Fruit fly (Drosophila melanogaster) whole organism, embryonic: Measurements from ENCODE around the gene ph-p.

Experiments
- CG10147 ChIP-seq: fragments of 200-800 bp; sonication (Bioruptor generic); optimal IDR thresholded peaks from 2 replicates; lab custom pipeline; 2019; ENCODE audit warnings: missing biosample characterization, mild to moderate bottlenecking, missing genetic modification characterization, moderate library complexity
- CG10209 ChIP-seq: fragments of 200-800 bp; sonication (Bioruptor generic); optimal IDR thresholded peaks from 3 replicates; lab custom pipeline; 2017; ENCODE audit warnings: missing biosample characterization, mild to moderate bottlenecking, missing genetic modification characterization, missing genetic modification reagents
- CG10274 ChIP-seq: fragments of 200-800 bp; sonication (Bioruptor generic); optimal IDR thresholded peaks from 3 replicates; lab custom pipeline; 2017; ENCODE audit warnings: missing biosample characterization, mild to moderate bottlenecking, missing genetic modification characterization
- CG10366 ChIP-seq: fragments of 200-800 bp; sonication (Bioruptor generic); IDR thresholded peaks from 2 replicates; pipeline ENCODE4 v1.3.6; 2022; ENCODE audit warnings: missing biosample characterization, missing genetic modification characterization
- CG11696 ChIP-seq: fragments of 200-800 bp; sonication (Bioruptor generic); IDR thresholded peaks from 2 replicates; pipeline ENCODE4 v1.3.6; 2022; ENCODE audit warnings: missing biosample characterization, missing genetic modification characterization
- CG12071 ChIP-seq: fragments of 200-800 bp; sonication (Bioruptor generic); optimal IDR thresholded peaks from 3 replicates; lab custom pipeline; 2018; ENCODE audit warnings: missing biosample characterization, mild to moderate bottlenecking, missing genetic modification characterization
- CG13287 ChIP-seq: fragments of 200-800 bp; sonication (Bioruptor generic); IDR thresholded peaks from 2 replicates; pipeline ENCODE4 v1.3.6; 2022; ENCODE audit warnings: missing biosample characterization, missing genetic modification characterization; ENCODE audit not compliant: partially characterized antibody
- CG13296 ChIP-seq: fragments of 200-800 bp; sonication (Bioruptor generic); optimal IDR thresholded peaks from 3 replicates; lab custom pipeline; 2018; ENCODE audit warnings: missing biosample characterization, mild to moderate bottlenecking, missing genetic modification characterization
- CG14965 ChIP-seq: fragments of 200-800 bp; sonication (Bioruptor generic); optimal IDR thresholded peaks from 2 replicates; lab custom pipeline; 2016; ENCODE audit warnings: missing biosample characterization, missing genetic modification characterization, borderline replicate concordance
- CG17359 ChIP-seq: fragments of 200-800 bp; sonication (Bioruptor generic); optimal IDR thresholded peaks from 3 replicates; lab custom pipeline; 2018; ENCODE audit warnings: missing biosample characterization, mild to moderate bottlenecking, missing genetic modification characterization, moderate library complexity
- CG18262 ChIP-seq: fragments of 200-800 bp; optimal IDR thresholded peaks from 3 replicates; lab custom pipeline; 2019; ENCODE audit warnings: missing biosample characterization, mild to moderate bottlenecking, missing genetic modification characterization, moderate library complexity
- CG18619 ChIP-seq: fragments of 200-800 bp; sonication (Bioruptor generic); optimal IDR thresholded peaks from 3 replicates; lab custom pipeline; 2017; ENCODE audit warnings: missing biosample characterization, mild to moderate bottlenecking, missing genetic modification characterization
- CG2116 ChIP-seq: fragments of 200-800 bp; sonication (Bioruptor generic); optimal IDR thresholded peaks from 3 replicates; lab custom pipeline; 2018; ENCODE audit warnings: missing biosample characterization, mild to moderate bottlenecking, missing genetic modification characterization
- CG2129 ChIP-seq: fragments of 200-800 bp; sonication (Bioruptor generic); IDR thresholded peaks from 2 replicates; pipeline ENCODE4 v1.3.6; 2022; ENCODE audit warnings: missing biosample characterization, missing genetic modification characterization; ENCODE audit not compliant: partially characterized antibody
- CG2199 ChIP-seq: fragments of 200-800 bp; sonication (Bioruptor generic); IDR thresholded peaks from 3 replicates; pipeline ENCODE4 v1.3.6; 2022; ENCODE audit warnings: missing biosample characterization, missing genetic modification characterization
- CG2889 ChIP-seq: fragments of 200-800 bp; sonication (Bioruptor generic); IDR thresholded peaks from 3 replicates; pipeline ENCODE4 v1.3.6; 2022; ENCODE audit warnings: missing biosample characterization, missing genetic modification characterization
- CG30020 ChIP-seq: fragments of 200-800 bp; optimal IDR thresholded peaks from 2 replicates; lab custom pipeline; 2019; ENCODE audit warnings: missing biosample characterization, mild to moderate bottlenecking, missing genetic modification characterization, moderate library complexity
- CG30403 ChIP-seq: fragments of 200-800 bp; sonication (Bioruptor generic); optimal IDR thresholded peaks from 3 replicates; lab custom pipeline; 2016; ENCODE audit warnings: missing biosample characterization, missing genetic modification characterization
- CG31224 ChIP-seq: fragments of 200-800 bp; sonication (Bioruptor generic); IDR thresholded peaks from 2 replicates; pipeline ENCODE4 v1.3.6; 2022; ENCODE audit warnings: missing biosample characterization, missing genetic modification characterization
- CG31441 ChIP-seq: fragments of 200-800 bp; sonication (Bioruptor generic); IDR thresholded peaks from 2 replicates; pipeline ENCODE4 v1.3.6; 2022; ENCODE audit warnings: missing biosample characterization, missing genetic modification characterization
- CG3847 ChIP-seq: fragments of 200-800 bp; sonication (Bioruptor generic); IDR thresholded peaks from 2 replicates; pipeline ENCODE4 v1.3.6; 2022; ENCODE audit warnings: missing biosample characterization, missing genetic modification characterization
- CG4360 ChIP-seq: fragments of 200-800 bp; sonication (Bioruptor generic); IDR thresholded peaks from 2 replicates; pipeline ENCODE4 v1.3.6; 2022; ENCODE audit warnings: missing biosample characterization, missing genetic modification characterization
- CG6791 ChIP-seq: fragments of 200-800 bp; sonication (Bioruptor generic); IDR thresholded peaks from 3 replicates; pipeline ENCODE4 v1.3.6; 2022; ENCODE audit warnings: missing biosample characterization, missing genetic modification characterization; ENCODE audit not compliant: partially characterized antibody
- CG6854 ChIP-seq: fragments of 200-800 bp; sonication (Bioruptor generic); optimal IDR thresholded peaks from 3 replicates; lab custom pipeline; 2017; ENCODE audit warnings: missing biosample characterization, mild to moderate bottlenecking, missing genetic modification characterization
- CG7556 ChIP-seq: fragments of 200-800 bp; sonication (Bioruptor generic); optimal IDR thresholded peaks from 2 replicates; lab custom pipeline; 2017; ENCODE audit warnings: missing biosample characterization, mild to moderate bottlenecking, missing genetic modification characterization
- CG7963 ChIP-seq: fragments of 200-800 bp; sonication (Bioruptor generic); IDR thresholded peaks from 3 replicates; pipeline ENCODE4 v1.3.6; 2022; ENCODE audit warnings: missing biosample characterization, missing genetic modification characterization; ENCODE audit not compliant: partially characterized antibody
- Dip2 ChIP-seq: fragments of 200-800 bp; sonication (Bioruptor generic); IDR thresholded peaks from 2 replicates; pipeline ENCODE4 v1.3.6; 2022; ENCODE audit warnings: missing biosample characterization, missing genetic modification characterization
- Dll ChIP-seq: fragments of 200-800 bp; sonication (Bioruptor generic); IDR thresholded peaks from 4 replicates; pipeline ENCODE4 v1.3.6; 2022; ENCODE audit warnings: missing biosample characterization, missing genetic modification characterization; ENCODE audit not compliant: partially characterized antibody
- HLH3B ChIP-seq: fragments of 200-800 bp; sonication (Bioruptor generic); IDR thresholded peaks from 2 replicates; pipeline ENCODE4 v1.3.6; 2022; ENCODE audit warnings: missing biosample characterization, missing genetic modification characterization
- Hmx ChIP-seq: fragments of 200-800 bp; sonication (Bioruptor generic); optimal IDR thresholded peaks from 2 replicates; lab custom pipeline; 2016; ENCODE audit warnings: missing biosample characterization, missing genetic modification characterization
- Lpt ChIP-seq: fragments of >200 bp; optimal IDR thresholded peaks from 2 replicates; lab custom pipeline; 2018; ENCODE audit warnings: missing biosample characterization, missing genetic modification characterization
- MTF-1 ChIP-seq: fragments of 200-800 bp; sonication (Bioruptor generic); optimal IDR thresholded peaks from 2 replicates; lab custom pipeline; 2018; ENCODE audit warnings: missing biosample characterization, mild to moderate bottlenecking, missing genetic modification characterization, borderline replicate concordance
- Myb ChIP-seq: fragments of 200-800 bp; sonication (Bioruptor generic); optimal IDR thresholded peaks from 2 replicates; lab custom pipeline; 2016; ENCODE audit warnings: missing biosample characterization, missing genetic modification characterization
- Ptx1 ChIP-seq: fragments of 200-800 bp; sonication (Bioruptor generic); IDR thresholded peaks from 2 replicates; pipeline ENCODE4 v1.3.6; 2022; ENCODE audit warnings: missing biosample characterization, missing genetic modification characterization
- Ssrp ChIP-seq: fragments of 200-800 bp; sonication (Bioruptor generic); optimal IDR thresholded peaks from 2 replicates; lab custom pipeline; 2018; ENCODE audit warnings: missing biosample characterization, mild to moderate bottlenecking, missing genetic modification characterization, moderate library complexity
- ab ChIP-seq: fragments of 200-800 bp; sonication (Bioruptor generic); optimal IDR thresholded peaks from 2 replicates; lab custom pipeline; 2016; ENCODE audit warnings: missing biosample characterization, missing genetic modification characterization
- chn ChIP-seq: fragments of 200-800 bp; sonication (Bioruptor generic); optimal IDR thresholded peaks from 2 replicates; lab custom pipeline; 2016; ENCODE audit warnings: missing biosample characterization, missing genetic modification characterization
- da ChIP-seq: fragments of 200-800 bp; sonication (Bioruptor generic); optimal IDR thresholded peaks from 2 replicates; lab custom pipeline; 2016; ENCODE audit warnings: missing biosample characterization, missing genetic modification characterization
- dan ChIP-seq: fragments of 200-800 bp; sonication (Bioruptor generic); IDR thresholded peaks from 2 replicates; pipeline ENCODE4 v1.3.6; 2022; ENCODE audit warnings: missing biosample characterization, missing genetic modification characterization
- dimm ChIP-seq: fragments of 200-800 bp; sonication (Bioruptor generic); IDR thresholded peaks from 2 replicates; pipeline ENCODE4 v1.3.6; 2022; ENCODE audit warnings: missing biosample characterization, missing genetic modification characterization
- hth ChIP-seq: fragments of >200 bp; optimal IDR thresholded peaks from 2 replicates; lab custom pipeline; 2017; ENCODE audit warnings: inconsistent platforms
- mam ChIP-seq: fragments of 200-800 bp; sonication (Bioruptor generic); optimal IDR thresholded peaks from 3 replicates; lab custom pipeline; 2016; ENCODE audit warnings: missing biosample characterization, missing genetic modification characterization
- odd ChIP-seq: fragments of 200-800 bp; sonication (Bioruptor generic); optimal IDR thresholded peaks from 2 replicates; lab custom pipeline; 2017; ENCODE audit warnings: missing biosample characterization, mild to moderate bottlenecking, missing genetic modification characterization
- repo ChIP-seq: fragments of 200-800 bp; sonication (Bioruptor generic); optimal IDR thresholded peaks from 2 replicates; lab custom pipeline; 2016; ENCODE audit warnings: missing biosample characterization, missing genetic modification characterization
- sens-2 ChIP-seq: fragments of 200-800 bp; sonication (Bioruptor generic); IDR thresholded peaks from 2 replicates; pipeline ENCODE4 v1.3.6; 2022; ENCODE audit warnings: missing biosample characterization, missing genetic modification characterization
- sob ChIP-seq: fragments of 200-800 bp; sonication (Bioruptor generic); IDR thresholded peaks from 2 replicates; pipeline ENCODE4 v1.3.6; 2022; ENCODE audit warnings: missing biosample characterization, missing genetic modification characterization
- tna ChIP-seq: fragments of 200-800 bp; sonication (Bioruptor generic); IDR thresholded peaks from 2 replicates; pipeline ENCODE4 v1.3.6; 2022; ENCODE audit warnings: missing biosample characterization, missing genetic modification characterization; ENCODE audit not compliant: partially characterized antibody
- zf30C ChIP-seq: fragments of 200-800 bp; sonication (Bioruptor generic); optimal IDR thresholded peaks from 3 replicates; lab custom pipeline; 2018; ENCODE audit warnings: missing biosample characterization, mild to moderate bottlenecking, missing genetic modification characterization

Gene ph-p

dm6 chrX:2123013-2123964 is 14.9 kb downstream of the ph-p start, which contains the start of gene ph-d (continued):
- TF ChIP-seq CG12071 (peak; percentile 18), sens-2 (no peak), CG31441 (GFP tag; lab: Robert Waterston, UW) (peak; percentile 63), CG2129 (GFP tag; lab: Robert Waterston, UW) (no peak), odd (GFP tag; lab: Kevin White, UChicago) (peak; percentile 1), CG18262 (tag; lab: Kevin White, UChicago) (peak; percentile 59), Dip2 (GFP tag; lab: Robert Waterston, UW) (no peak), CG7556 (GFP tag; lab: Kevin White, UChicago) (peak; percentile 64), CG4360 (0 out of 2 replicates have a peak, but pooled peaks have one; percentile 17), CG2116 (peak; percentile 47), CG10366 (peak; percentile 37; the same call in 1 of the 2 replicates), hth (lab: Kevin White, UChicago) (no peak), ab (GFP tag; lab: Kevin White, UChicago) (no peak), CG10209 (GFP tag; lab: Kevin White, UChicago) (peak; percentile 55), repo (no peak), CG13287 (GFP tag; lab: Robert Waterston, UW) (peak; percentile 38; the same call in 1 of the 2 replicates), CG6854 (GFP tag; lab: Kevin White, UChicago) (no peak), MTF-1 (GFP tag; lab: Kevin White, UChicago) (peak; percentile 70), da (no peak), CG18619 (GFP tag; lab: Kevin White, UChicago) (peak; percentile 38), CG2889 (GFP tag; lab: Robert Waterston, UW) (no peak), zf30C (GFP tag; lab: Kevin White, UChicago) (no peak), chn (GFP tag; lab: Kevin White, UChicago) (no peak), CG10274 (peak; percentile 24), CG7963 (0 out of 3 replicates have a peak, but pooled peaks have one; percentile 25), CG31224 (GFP tag; lab: Robert Waterston, UW) (peak; percentile 19; the same call in 1 of the 2 replicates), HLH3B (peak; percentile 42; the same call in 1 of the 2 replicates), CG11696 (GFP tag; lab: Robert Waterston, UW) (0 out of 2 replicates have a peak, but pooled peaks have one; percentile 31), mam (GFP tag; lab: Kevin White, UChicago) (no peak), CG13296 (GFP tag; lab: Kevin White, UChicago) (peak; percentile 47), tna (GFP tag; lab: Robert Waterston, UW) (no peak), sob (GFP tag; lab: Robert Waterston, UW) (peak; percentile 34; the same call in 1 of the 2 replicates), Hmx (GFP tag; lab: Kevin White, UChicago) (no peak), Ptx1 (peak; percentile 59), Myb (GFP tag; lab: Kevin White, UChicago) (peak; percentile 9), CG6791 (GFP tag; lab: Robert Waterston, UW) (no peak), CG2199 (GFP tag; lab: Robert Waterston, UW) (peak; percentile 42; the same call in 1 of the 3 replicates), Dll (GFP tag; lab: Robert Waterston, UW) (no peak), CG30403 (GFP tag; lab: Kevin White, UChicago) (peak; percentile 42), dimm (GFP tag; lab: Robert Waterston, UW) (no peak), CG14965 (no peak), CG10147 (GFP tag; lab: Kevin White, UChicago) (no peak), CG17359 (peak; percentile 53), CG30020 (tag; lab: Kevin White, UChicago) (no peak), Lpt (GFP tag; lab: Kevin White, UChicago) (peak; percentile 87), Ssrp (tag; lab: Kevin White, UChicago) (peak; percentile 47), dan (no peak), CG3847 (no peak)
